Worm (Caenorhabditis elegans): Measurements from ENCODE around the gene C35D6.4.

DNA sequence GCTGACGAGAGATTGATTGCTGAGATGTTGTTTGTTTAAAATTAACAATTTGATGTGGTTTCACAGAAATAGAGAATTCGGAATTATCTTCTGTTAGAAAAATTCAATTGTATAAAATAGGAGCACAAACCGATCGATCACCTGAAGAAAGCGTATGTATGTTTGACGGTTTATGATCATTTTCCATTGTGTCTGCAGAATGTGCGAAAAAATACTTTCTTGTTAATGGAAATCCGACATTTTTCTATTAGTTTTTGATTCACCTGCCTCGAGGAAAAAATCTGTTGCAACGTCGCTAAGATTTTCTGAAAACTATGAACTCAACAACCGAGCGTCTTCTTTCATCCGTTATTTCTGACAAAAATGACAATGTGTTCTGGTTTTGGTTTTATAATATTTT is 14.1 kb upstream of the C35D6.4 start, which contains the start of gene C35D6.13:
- TF ChIP-seq ceh-39 (tag; optimal IDR thresholded peaks at IDR 0.05) = no peak
- no peak for TF ChIP-seq unc-62 (GFP tag; optimal IDR thresholded peaks at IDR 0.05)
- no peak for TF ChIP-seq zip-8 (tag; optimal IDR thresholded peaks at IDR 0.05)
- no peak for TF ChIP-seq snpc-4 (tag; optimal IDR thresholded peaks at IDR 0.05)
